Worm (Caenorhabditis elegans) whole organism, young adult: ENCODE measurements around the gene nhr-66.
A peak's percentile ranks its signal among the peaks of the same experiment; 100 is the strongest.

ENCODE experiments used
- B0019.2 ChIP-seq: fragments of 200-800 bp; sonication (Bioruptor generic); conservative IDR thresholded peaks from 2 replicates; pipeline ENCODE4 v1.3.6; 2022; ENCODE audit warnings: missing genetic modification reagents, missing genetic modification characterization, missing compliant biosample characterization
- B0261.1 ChIP-seq: sonication (generic microtip); optimal IDR thresholded peaks from 2 replicates; lab custom pipeline; 2016; ENCODE audit warnings: mild to moderate bottlenecking, missing genetic modification characterization, moderate library complexity, missing compliant biosample characterization
- F23B12.7 ChIP-seq: sonication (generic microtip); optimal IDR thresholded peaks from 2 replicates; lab custom pipeline; 2017; ENCODE audit warnings: missing genetic modification characterization, mild to moderate bottlenecking, missing compliant biosample characterization, antibody characterized with exemption, moderate library complexity; ENCODE audit not compliant: insufficient read depth
- F33H1.4 ChIP-seq: fragments of 200-800 bp; sonication (Bioruptor generic); IDR thresholded peaks from 2 replicates; pipeline ENCODE4 v1.3.6; 2022; ENCODE audit warnings: missing genetic modification reagents, missing genetic modification characterization, missing compliant biosample characterization
- F39B2.1 ChIP-seq: fragments of 200-800 bp; sonication (Bioruptor generic); IDR thresholded peaks from 2 replicates; pipeline ENCODE4 v1.3.6; 2022; ENCODE audit warnings: missing genetic modification reagents, missing genetic modification characterization, missing compliant biosample characterization
- F52B5.7 ChIP-seq: sonication (generic microtip); optimal IDR thresholded peaks from 2 replicates; lab custom pipeline; 2016; ENCODE audit warnings: mild to moderate bottlenecking, missing genetic modification characterization, missing compliant biosample characterization
- K11D2.4 ChIP-seq: fragments of 200-800 bp; sonication (Bioruptor generic); IDR thresholded peaks from 2 replicates; pipeline ENCODE4 v1.3.6; 2022; ENCODE audit warnings: missing genetic modification reagents, missing genetic modification characterization, missing compliant biosample characterization
- K12H6.12 ChIP-seq: fragments of 200-800 bp; sonication (Bioruptor generic); optimal IDR thresholded peaks from 2 replicates; lab custom pipeline; 2018; ENCODE audit warnings: mild to moderate bottlenecking, missing genetic modification characterization, missing compliant biosample characterization
- Y53F4B.3 ChIP-seq: fragments of 200-800 bp; sonication (Bioruptor generic); IDR thresholded peaks from 2 replicates; pipeline ENCODE4 v1.3.6; 2022; ENCODE audit warnings: missing genetic modification reagents, missing genetic modification characterization, missing compliant biosample characterization
- Y95B8A.8 ChIP-seq: fragments of 200-800 bp; sonication (Bioruptor generic); IDR thresholded peaks from 2 replicates; pipeline ENCODE4 v1.3.6; 2022; ENCODE audit warnings: missing genetic modification reagents, missing genetic modification characterization, missing compliant biosample characterization
- athp-1 ChIP-seq: sonication (generic microtip); optimal IDR thresholded peaks from 2 replicates; lab custom pipeline; 2017; ENCODE audit warnings: mild to moderate bottlenecking, missing genetic modification characterization, missing compliant biosample characterization
- attf-5 ChIP-seq: fragments of 200-800 bp; sonication (Bioruptor generic); optimal IDR thresholded peaks from 2 replicates; lab custom pipeline; 2018; ENCODE audit warnings: mild to moderate bottlenecking, missing genetic modification characterization, missing compliant biosample characterization
- attf-6 ChIP-seq: fragments of 200-800 bp; sonication (Bioruptor generic); IDR thresholded peaks from 2 replicates; pipeline ENCODE4 v1.3.6; 2022; ENCODE audit warnings: missing genetic modification reagents, missing genetic modification characterization, missing compliant biosample characterization
- ccch-3 ChIP-seq: fragments of 200-800 bp; sonication (Bioruptor generic); optimal IDR thresholded peaks from 2 replicates; lab custom pipeline; 2018; ENCODE audit warnings: mild to moderate bottlenecking, missing genetic modification characterization, missing compliant biosample characterization
- cebp-2 ChIP-seq: fragments of 200-800 bp; sonication (Bioruptor generic); IDR thresholded peaks from 2 replicates; pipeline ENCODE4 v1.3.6; 2022; ENCODE audit warnings: missing genetic modification characterization, missing compliant biosample characterization
- ceh-27 ChIP-seq: fragments of 200-800 bp; sonication (Bioruptor generic); optimal IDR thresholded peaks from 2 replicates; lab custom pipeline; 2018; ENCODE audit warnings: mild to moderate bottlenecking, missing genetic modification characterization, moderate library complexity, missing compliant biosample characterization
- chd-7 ChIP-seq: sonication (generic microtip); optimal IDR thresholded peaks from 2 replicates; lab custom pipeline; 2016; ENCODE audit warnings: mild to moderate bottlenecking, missing genetic modification characterization, moderate library complexity, missing compliant biosample characterization
- die-1 ChIP-seq: sonication (generic microtip); optimal IDR thresholded peaks from 2 replicates; lab custom pipeline; 2016; ENCODE audit warnings: missing genotype, mild to moderate bottlenecking, missing genetic modification characterization, missing compliant biosample characterization
- dpl-1 ChIP-seq: fragments of 150-350 bp; optimal IDR thresholded peaks from 2 replicates; lab custom pipeline; 2014; ENCODE audit warnings: missing biosample characterization, missing genetic modification reagents, missing genetic modification characterization
- egl-18 ChIP-seq: fragments of 200-800 bp; sonication (Bioruptor generic); IDR thresholded peaks from 2 replicates; pipeline ENCODE4 v1.3.6; 2022; ENCODE audit warnings: missing genetic modification reagents, missing genetic modification characterization, missing compliant biosample characterization
- egrh-3 ChIP-seq: fragments of 200-800 bp; sonication (Bioruptor generic); IDR thresholded peaks from 2 replicates; pipeline ENCODE4 v1.3.6; 2022; ENCODE audit warnings: missing genetic modification reagents, missing genetic modification characterization, missing compliant biosample characterization
- ekl-4 ChIP-seq: fragments of 200-800 bp; sonication (Bioruptor generic); IDR thresholded peaks from 2 replicates; pipeline ENCODE4 v1.3.6; 2022; ENCODE audit warnings: missing genetic modification reagents, missing genetic modification characterization, missing compliant biosample characterization
- fkh-3 ChIP-seq: sonication (generic microtip); optimal IDR thresholded peaks from 2 replicates; lab custom pipeline; 2016; ENCODE audit warnings: mild to moderate bottlenecking, missing genetic modification characterization, missing compliant biosample characterization
- gei-17 ChIP-seq: fragments of 200-800 bp; sonication (Bioruptor generic); optimal IDR thresholded peaks from 2 replicates; lab custom pipeline; 2018; ENCODE audit warnings: mild to moderate bottlenecking, missing genetic modification characterization, missing compliant biosample characterization
- him-1 ChIP-seq: sonication (generic microtip); optimal IDR thresholded peaks from 2 replicates; lab custom pipeline; 2016; ENCODE audit warnings: missing genotype, missing genetic modification reagents, missing genetic modification characterization, missing compliant biosample characterization
- hrde-1 ChIP-seq: sonication (generic microtip); optimal IDR thresholded peaks from 2 replicates; lab custom pipeline; 2016; ENCODE audit warnings: missing genetic modification characterization, mild to moderate bottlenecking, missing compliant biosample characterization, moderate library complexity, missing genotype, missing genetic modification reagents, borderline replicate concordance
- let-526 ChIP-seq: fragments of 200-800 bp; sonication (Bioruptor generic); IDR thresholded peaks from 2 replicates; pipeline ENCODE4 v1.3.6; 2022; ENCODE audit warnings: missing genetic modification reagents, missing genetic modification characterization, missing compliant biosample characterization
- let-607 ChIP-seq, 2 experiments: fragments of 200-800 bp in 1 of 2; sonication (Bioruptor generic) in 1 of 2; sonication (generic microtip) in 1 of 2; optimal IDR thresholded peaks; 2 replicates each; lab custom pipeline; 2016 to 2018; ENCODE audit warnings: mild to moderate bottlenecking in 2 of 2, missing compliant biosample characterization in 2 of 2, missing genetic modification characterization in 2 of 2, moderate library complexity in 2 of 2, missing genotype in 1 of 2
- mcd-1 ChIP-seq: fragments of 200-800 bp; sonication (Bioruptor generic); IDR thresholded peaks from 2 replicates; pipeline ENCODE4 v1.3.6; 2022; ENCODE audit warnings: missing genetic modification reagents, missing genetic modification characterization, missing compliant biosample characterization
- mxl-1 ChIP-seq: sonication (generic microtip); optimal IDR thresholded peaks from 2 replicates; lab custom pipeline; 2016; ENCODE audit warnings: missing genetic modification characterization, missing compliant biosample characterization
- nhr-80 ChIP-seq: sonication (generic microtip); optimal IDR thresholded peaks from 2 replicates; lab custom pipeline; 2016; ENCODE audit warnings: missing genetic modification characterization, missing compliant biosample characterization
- nhr-90 ChIP-seq: sonication (generic microtip); optimal IDR thresholded peaks from 2 replicates; lab custom pipeline; 2016; ENCODE audit warnings: missing genotype, mild to moderate bottlenecking, missing genetic modification characterization, missing compliant biosample characterization
- pha-4 ChIP-seq: fragments of 150-350 bp; sonication (generic microtip); optimal IDR thresholded peaks from 2 replicates; lab custom pipeline; 2014; ENCODE audit warnings: missing biosample characterization, missing genetic modification reagents, missing genetic modification characterization
- sdz-38 ChIP-seq: sonication (generic microtip); optimal IDR thresholded peaks from 2 replicates; lab custom pipeline; 2016; ENCODE audit warnings: missing genotype, missing genetic modification characterization, missing compliant biosample characterization
- snpc-1.3 ChIP-seq: sonication (generic microtip); optimal IDR thresholded peaks from 2 replicates; lab custom pipeline; 2017; ENCODE audit warnings: missing genetic modification characterization, mild to moderate bottlenecking, missing compliant biosample characterization, antibody characterized with exemption, moderate library complexity, missing genotype, missing genetic modification reagents; ENCODE audit not compliant: insufficient read depth
- zfh-2 ChIP-seq: fragments of 200-800 bp; sonication (Bioruptor generic); conservative IDR thresholded peaks from 2 replicates; pipeline ENCODE4 v1.3.6; 2022; ENCODE audit warnings: missing genetic modification reagents, missing genetic modification characterization, missing compliant biosample characterization
- ztf-18 ChIP-seq: sonication (generic microtip); optimal IDR thresholded peaks from 2 replicates; lab custom pipeline; 2016; ENCODE audit warnings: missing genotype, mild to moderate bottlenecking, missing genetic modification characterization, missing compliant biosample characterization
- ztf-22 ChIP-seq: fragments of 200-800 bp; sonication (Bioruptor generic); optimal IDR thresholded peaks from 2 replicates; lab custom pipeline; 2018; ENCODE audit warnings: mild to moderate bottlenecking, missing genetic modification characterization, moderate library complexity, missing compliant biosample characterization
- ztf-25 ChIP-seq: fragments of 200-800 bp; sonication (Bioruptor generic); IDR thresholded peaks from 2 replicates; pipeline ENCODE4 v1.3.6; 2022; ENCODE audit warnings: missing genetic modification reagents, missing genetic modification characterization, missing compliant biosample characterization
- ztf-3 ChIP-seq: fragments of 200-800 bp; sonication (Bioruptor generic); optimal IDR thresholded peaks from 2 replicates; lab custom pipeline; 2018; ENCODE audit warnings: mild to moderate bottlenecking, missing genetic modification characterization, missing compliant biosample characterization

nhr-66 gene

ce11 chrIV:8201133-8201532 is 35.3 kb downstream of the nhr-66 start, which contains the start of gene glrx-22 (continued):
- TF ChIP-seq K12H6.12 (tag; lab: Kevin White, UChicago) (no peak), let-526 (no peak)

DNA sequence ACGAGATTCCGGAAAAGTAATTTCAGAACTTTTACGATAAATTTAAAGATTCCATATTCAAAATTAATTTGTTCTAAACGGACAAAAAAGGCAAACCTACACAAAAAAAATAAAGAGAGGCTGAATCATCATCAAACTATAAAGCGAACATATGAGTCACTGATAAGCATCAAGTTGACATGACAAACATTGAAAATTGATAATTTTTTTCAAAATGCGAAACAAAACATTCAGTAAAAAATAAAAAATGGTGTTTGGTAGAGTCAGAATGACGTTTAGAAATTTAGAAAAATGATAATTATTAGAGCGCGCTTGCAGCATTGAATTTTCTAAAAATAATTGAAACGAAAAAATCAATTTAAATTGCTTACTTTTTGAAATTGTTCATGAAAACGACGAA is 36.6 kb downstream of the nhr-66 start:
- TF ChIP-seq egl-18 (no peak), ztf-3 (no peak), F23B12.7 (tag; lab: Kevin White, UChicago) (peak; percentile 5), nhr-80 (tag; lab: Kevin White, UChicago) (peak; percentile 68), K12H6.12 (tag; lab: Kevin White, UChicago) (no peak)
- TF ChIP-seq, all 124 proteins: peak for 2

DNA sequence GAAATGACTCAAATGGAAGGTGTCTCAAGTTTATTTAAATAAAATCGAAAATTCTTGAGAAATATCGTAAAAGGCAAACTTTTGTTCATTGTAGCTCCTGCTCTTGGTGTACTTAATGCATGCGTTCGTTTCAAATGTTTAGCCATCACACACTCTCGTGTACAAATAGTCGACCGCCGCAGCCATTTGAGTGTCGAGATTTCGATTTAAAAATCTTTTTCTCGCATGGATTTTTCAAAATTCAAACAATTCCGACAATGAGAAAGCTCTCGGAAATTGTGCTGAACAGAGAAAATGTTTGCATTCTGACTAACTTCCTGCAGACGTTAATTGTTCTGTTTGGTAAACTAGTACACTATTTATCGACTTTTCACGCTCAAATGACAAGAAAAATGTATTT is 37.1 kb downstream of the nhr-66 start:
- TF ChIP-seq cebp-2: 0 out of 2 replicates have a peak, but pooled peaks have one; percentile 69
- TF ChIP-seq B0261.1 (tag; lab: Kevin White, UChicago): no peak
- TF ChIP-seq, all 124 proteins: peak for 1

DNA sequence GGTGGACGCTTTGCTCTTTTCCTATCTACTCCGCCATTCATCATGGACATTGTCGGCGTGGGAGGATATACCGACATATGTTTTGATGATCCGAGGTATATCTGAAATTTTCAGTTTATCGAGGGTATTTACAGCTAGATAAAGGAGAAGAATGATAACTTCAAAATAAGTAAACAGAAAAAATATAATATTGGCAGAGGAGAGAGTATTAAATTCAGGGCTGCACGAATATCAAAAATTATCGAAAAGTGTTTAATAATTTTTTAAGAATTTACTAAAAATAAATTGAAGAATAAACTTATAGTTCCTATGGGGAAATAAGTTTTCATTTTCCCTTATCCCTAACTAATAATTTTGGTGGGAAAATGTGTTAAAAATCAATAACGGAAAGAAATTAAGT is 37.6 kb downstream of the nhr-66 start, which contains the start of gene wsp-1:
Gene wsp-1, minus strand, starts transcription at position 101 of the 400 bp plus-strand sequence.
- no peak for TF ChIP-seq ccch-3 (GFP tag; lab: Kevin White, UChicago)
- no peak for TF ChIP-seq attf-5 (GFP tag; lab: Kevin White, UChicago)
- no peak for TF ChIP-seq F52B5.7 (tag; lab: Kevin White, UChicago)
- no peak for TF ChIP-seq B0261.1 (tag; lab: Kevin White, UChicago)
- no peak for TF ChIP-seq F39B2.1 (GFP tag; lab: Robert Waterston, UW)
- no peak for TF ChIP-seq F33H1.4 (GFP tag; lab: Robert Waterston, UW)
- no peak for TF ChIP-seq ztf-22 (GFP tag; lab: Kevin White, UChicago)
- TF ChIP-seq B0019.2: no peak
- no peak for TF ChIP-seq dpl-1 (GFP tag; lab: Kevin White, UChicago)
- TF ChIP-seq him-1: no peak
- no peak for TF ChIP-seq ztf-18 (tag; lab: Kevin White, UChicago)
- no peak for TF ChIP-seq mxl-1 (tag; lab: Kevin White, UChicago)
- no peak for TF ChIP-seq nhr-90 (tag; lab: Kevin White, UChicago)

DNA sequence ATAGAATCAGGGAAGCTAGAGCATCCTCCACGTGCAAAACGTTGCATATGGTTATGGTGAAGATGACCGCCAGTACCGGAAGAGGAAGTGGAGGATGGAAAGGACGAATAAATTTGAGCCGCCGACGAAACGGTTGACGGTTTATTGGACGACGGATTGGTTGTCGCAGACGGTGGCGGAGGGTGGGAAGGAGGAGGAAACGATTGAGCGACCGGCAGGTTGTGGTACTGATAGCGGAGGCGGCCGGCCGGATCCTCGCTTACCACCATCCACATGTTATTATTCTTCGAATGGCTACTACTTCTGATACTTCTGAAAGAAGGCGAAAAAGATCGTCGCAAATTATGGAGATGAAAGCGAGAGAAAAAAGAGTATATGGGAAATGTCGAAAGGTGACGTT is 43.5 kb downstream of the nhr-66 start:
- TF ChIP-seq zfh-2 (GFP tag; lab: Robert Waterston, UW) (peak; percentile 70), F39B2.1 (GFP tag; lab: Robert Waterston, UW) (no peak)
- TF ChIP-seq, all 124 proteins: peak for 1

ce11 chrIV:8189667-8190066 is 46.7 kb downstream of the nhr-66 start:
- TF ChIP-seq fkh-3 (tag; lab: Kevin White, UChicago) (no peak), athp-1 (tag; lab: Kevin White, UChicago) (no peak), hrde-1 (tag; lab: Kevin White, UChicago) (no peak), Y53F4B.3 (GFP tag; lab: Robert Waterston, UW) (no peak), F52B5.7 (tag; lab: Kevin White, UChicago) (no peak), nhr-90 (tag; lab: Kevin White, UChicago) (no peak), attf-6 (GFP tag; lab: Robert Waterston, UW) (no peak), sdz-38 (tag; lab: Kevin White, UChicago) (no peak), snpc-1.3 (no peak), egrh-3 (peak; percentile 83; the same call in 1 of the 2 replicates), pha-4 (tag; lab: Kevin White, UChicago) (no peak), K11D2.4 (GFP tag; lab: Robert Waterston, UW) (no peak), mcd-1 (GFP tag; lab: Robert Waterston, UW) (0 out of 2 replicates have a peak, but pooled peaks have one; percentile 27), gei-17 (GFP tag; lab: Kevin White, UChicago) (no peak), let-607 (tag; optimal IDR thresholded peaks at IDR 0.05; lab: Kevin White, UChicago) (no peak), Y95B8A.8 (GFP tag; lab: Robert Waterston, UW) (no peak), ztf-22 (GFP tag; lab: Kevin White, UChicago) (no peak), ztf-25 (GFP tag; lab: Robert Waterston, UW) (0 out of 2 replicates have a peak, but pooled peaks have one; percentile 5), ceh-27 (GFP tag; lab: Kevin White, UChicago) (no peak), die-1 (no peak), chd-7 (tag; lab: Kevin White, UChicago) (no peak), ekl-4 (GFP tag; lab: Robert Waterston, UW) (no peak)
